Worm (Caenorhabditis elegans): ENCODE results near the gene T28H10.2.

T28H10.2 gene

ce11 chrV:12512773-12513172 is at the start of gene T28H10.2, which contains the start of gene lgmn-1:
T28H10.2 (minus strand) TSS chrV:12512949.
lgmn-1 (plus strand) TSS chrV:12513056.
- TF ChIP-seq T22C8.4 (GFP tag; IDR thresholded peaks at IDR 0.05) (no peak), cog-1 (tag; optimal IDR thresholded peaks at IDR 0.05) (no peak), ref-1 (GFP tag; conservative IDR thresholded peaks at IDR 0.05) (no peak), tab-1 (GFP tag; IDR thresholded peaks at IDR 0.05) (no peak), ztf-23 (GFP tag; IDR thresholded peaks at IDR 0.05) (no peak), ztf-29 (GFP tag; IDR thresholded peaks at IDR 0.05) (no peak), klf-2 (GFP tag; conservative IDR thresholded peaks at IDR 0.05) (no peak), flt-1 (GFP tag; IDR thresholded peaks at IDR 0.05) (no peak)

ce11 chrV:12560328-12560782 is 47.6 kb upstream of the T28H10.2 start, which contains the start of gene sel-1:
sel-1 (plus strand) TSS chrV:12560732.
- TF ChIP-seq ref-1 (GFP tag; conservative IDR thresholded peaks at IDR 0.05) (no peak), med-1 (GFP tag; optimal IDR thresholded peaks at IDR 0.05; ENCODE audit: insufficient read depth) (no peak), flt-1 (GFP tag; IDR thresholded peaks at IDR 0.05) (no peak), tab-1 (GFP tag; IDR thresholded peaks at IDR 0.05) (no peak), ztf-23 (GFP tag; IDR thresholded peaks at IDR 0.05) (no peak), cog-1 (tag; optimal IDR thresholded peaks at IDR 0.05) (no peak), ztf-29 (GFP tag; IDR thresholded peaks at IDR 0.05) (no peak), klf-2 (GFP tag; conservative IDR thresholded peaks at IDR 0.05) (no peak), T22C8.4 (GFP tag; IDR thresholded peaks at IDR 0.05) (no peak)

- no peak for TF ChIP-seq klf-2 (GFP tag; conservative IDR thresholded peaks at IDR 0.05)
- TF ChIP-seq ztf-23 (GFP tag; IDR thresholded peaks at IDR 0.05), result no peak
- no peak for TF ChIP-seq T22C8.4 (GFP tag; IDR thresholded peaks at IDR 0.05)
- TF ChIP-seq ref-1 (GFP tag; conservative IDR thresholded peaks at IDR 0.05), result no peak
- TF ChIP-seq med-1 (GFP tag; optimal IDR thresholded peaks at IDR 0.05; ENCODE audit: insufficient read depth), result no peak
Observed at ce11 chrV:12556904-12557303, 44.2 kb upstream of the T28H10.2 start.

ce11 chrV:12555872-12556271 is 43.1 kb upstream of the T28H10.2 start:
- TF ChIP-seq tab-1 (GFP tag; IDR thresholded peaks at IDR 0.05), result no peak
- no peak for TF ChIP-seq ztf-23 (GFP tag; IDR thresholded peaks at IDR 0.05)
- no peak for TF ChIP-seq T22C8.4 (GFP tag; IDR thresholded peaks at IDR 0.05)
- no peak for TF ChIP-seq med-1 (GFP tag; optimal IDR thresholded peaks at IDR 0.05; ENCODE audit: insufficient read depth)
- no peak for TF ChIP-seq klf-2 (GFP tag; conservative IDR thresholded peaks at IDR 0.05)
- no peak for TF ChIP-seq flt-1 (GFP tag; IDR thresholded peaks at IDR 0.05)
- TF ChIP-seq cog-1 (tag; optimal IDR thresholded peaks at IDR 0.05), result no peak
- TF ChIP-seq ref-1 (GFP tag; conservative IDR thresholded peaks at IDR 0.05), result no peak
- TF ChIP-seq ztf-29 (GFP tag; IDR thresholded peaks at IDR 0.05), result no peak

- TF ChIP-seq flt-1 (GFP tag; IDR thresholded peaks at IDR 0.05) (no peak), ref-1 (GFP tag; conservative IDR thresholded peaks at IDR 0.05) (no peak), cog-1 (tag; optimal IDR thresholded peaks at IDR 0.05) (no peak), ztf-29 (GFP tag; IDR thresholded peaks at IDR 0.05) (no peak), T22C8.4 (GFP tag; IDR thresholded peaks at IDR 0.05) (no peak), ztf-23 (GFP tag; IDR thresholded peaks at IDR 0.05) (no peak), klf-2 (GFP tag; conservative IDR thresholded peaks at IDR 0.05) (no peak), med-1 (GFP tag; optimal IDR thresholded peaks at IDR 0.05; ENCODE audit: insufficient read depth) (no peak), tab-1 (GFP tag; IDR thresholded peaks at IDR 0.05) (no peak)
Observed at ce11 chrV:12554172-12555031, 41.7 kb upstream of the T28H10.2 start.

ce11 chrV:12553286-12553725 is 40.6 kb upstream of the T28H10.2 start:
- TF ChIP-seq ztf-29 (GFP tag; IDR thresholded peaks at IDR 0.05) (no peak), ref-1 (GFP tag; conservative IDR thresholded peaks at IDR 0.05) (no peak), ztf-23 (GFP tag; IDR thresholded peaks at IDR 0.05) (no peak), klf-2 (GFP tag; conservative IDR thresholded peaks at IDR 0.05) (no peak), T22C8.4 (GFP tag; IDR thresholded peaks at IDR 0.05) (no peak), med-1 (GFP tag; optimal IDR thresholded peaks at IDR 0.05; ENCODE audit: insufficient read depth) (no peak), flt-1 (GFP tag; IDR thresholded peaks at IDR 0.05) (no peak), cog-1 (tag; optimal IDR thresholded peaks at IDR 0.05) (no peak), tab-1 (GFP tag; IDR thresholded peaks at IDR 0.05) (no peak)

- TF ChIP-seq cog-1 (tag; optimal IDR thresholded peaks at IDR 0.05), result no peak
- TF ChIP-seq flt-1 (GFP tag; IDR thresholded peaks at IDR 0.05), result no peak
- no peak for TF ChIP-seq klf-2 (GFP tag; conservative IDR thresholded peaks at IDR 0.05)
- TF ChIP-seq tab-1 (GFP tag; IDR thresholded peaks at IDR 0.05), result no peak
- no peak for TF ChIP-seq ztf-23 (GFP tag; IDR thresholded peaks at IDR 0.05)
- no peak for TF ChIP-seq ref-1 (GFP tag; conservative IDR thresholded peaks at IDR 0.05)
- TF ChIP-seq T22C8.4 (GFP tag; IDR thresholded peaks at IDR 0.05), result no peak
- TF ChIP-seq ztf-29 (GFP tag; IDR thresholded peaks at IDR 0.05), result no peak
- no peak for TF ChIP-seq med-1 (GFP tag; optimal IDR thresholded peaks at IDR 0.05; ENCODE audit: insufficient read depth)
Observed at ce11 chrV:12552671-12553212, 40.0 kb upstream of the T28H10.2 start, which contains the start of gene F45D3.4. F45D3.4 (minus strand) TSS chrV:12553191.

- no peak for TF ChIP-seq med-1 (GFP tag; optimal IDR thresholded peaks at IDR 0.05; ENCODE audit: insufficient read depth)
- TF ChIP-seq tab-1 (GFP tag; IDR thresholded peaks at IDR 0.05), result no peak
- TF ChIP-seq ztf-29 (GFP tag; IDR thresholded peaks at IDR 0.05), result no peak
- TF ChIP-seq ztf-23 (GFP tag; IDR thresholded peaks at IDR 0.05), result no peak
- TF ChIP-seq ref-1 (GFP tag; conservative IDR thresholded peaks at IDR 0.05), result no peak
- TF ChIP-seq flt-1 (GFP tag; IDR thresholded peaks at IDR 0.05), result no peak
- no peak for TF ChIP-seq T22C8.4 (GFP tag; IDR thresholded peaks at IDR 0.05)
- TF ChIP-seq cog-1 (tag; optimal IDR thresholded peaks at IDR 0.05), result no peak
- no peak for TF ChIP-seq klf-2 (GFP tag; conservative IDR thresholded peaks at IDR 0.05)
Observed at ce11 chrV:12551638-12552478, 39.1 kb upstream of the T28H10.2 start.
